Fruit fly (Drosophila melanogaster) whole organism, wandering third instar larva: ENCODE data around the gene LManVI.

Source experiments
- Myc ChIP-seq: fragments of >200 bp; optimal IDR thresholded peaks from 2 replicates; lab custom pipeline; 2017
- fru ChIP-seq: fragments of 200-800 bp; sonication (Bioruptor generic); optimal IDR thresholded peaks from 3 replicates; lab custom pipeline; 2016; ENCODE audit warnings: missing biosample characterization, mild to moderate bottlenecking, missing genetic modification characterization
- pan ChIP-seq: fragments of >200 bp; optimal IDR thresholded peaks from 2 replicates; lab custom pipeline; 2017
- psq ChIP-seq: fragments of 200-800 bp; sonication (Bioruptor generic); optimal IDR thresholded peaks from 3 replicates; lab custom pipeline; 2017; ENCODE audit warnings: missing biosample characterization, mild to moderate bottlenecking, missing genetic modification characterization, moderate library complexity
- sv ChIP-seq: fragments of 200-800 bp; sonication (Bioruptor generic); optimal IDR thresholded peaks from 3 replicates; lab custom pipeline; 2016; ENCODE audit warnings: missing biosample characterization, missing genetic modification characterization

DNA sequence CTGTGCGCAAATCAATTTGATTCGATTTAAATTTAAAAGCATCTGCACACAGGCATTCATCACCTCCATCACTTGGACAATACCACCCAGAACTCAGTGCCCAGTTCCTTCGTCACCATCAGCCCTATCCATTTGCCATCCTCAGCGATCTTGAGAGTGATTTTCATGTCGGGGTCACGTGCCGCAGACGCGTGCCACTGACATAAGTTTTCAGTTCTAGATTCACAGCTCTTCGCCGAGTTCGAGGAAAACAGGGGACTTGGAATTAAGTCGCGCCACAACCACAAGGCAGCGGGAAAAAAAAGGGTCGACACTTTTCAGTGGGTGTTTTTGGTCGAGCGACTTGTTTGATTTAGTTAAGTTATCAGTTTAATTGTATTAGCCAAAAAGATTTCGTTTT lies 38.0 kb downstream of the LManVI start:
- TF ChIP-seq sv: no peak
- TF ChIP-seq Myc (lab: Kevin White, UChicago): no peak
- no peak for TF ChIP-seq psq (GFP tag; lab: Kevin White, UChicago)
- no peak for TF ChIP-seq pan (lab: Kevin White, UChicago)
- no peak for TF ChIP-seq fru (GFP tag; lab: Kevin White, UChicago)
